Worm (Caenorhabditis elegans) whole organism, young adult: ENCODE results near the gene T28D6.7.

Experiments
- B0035.1 ChIP-seq: sonication (generic microtip); optimal IDR thresholded peaks from 2 replicates; lab custom pipeline; 2016; ENCODE audit warnings: missing genetic modification characterization, mild to moderate bottlenecking, missing compliant biosample characterization, missing genotype, missing genetic modification reagents
- F49E8.2 ChIP-seq: sonication (generic microtip); optimal IDR thresholded peaks from 3 replicates; lab custom pipeline; 2017; ENCODE audit warnings: missing genetic modification characterization, mild to moderate bottlenecking, missing compliant biosample characterization, antibody characterized with exemption, moderate library complexity; ENCODE audit not compliant: insufficient read depth
- F52B5.7 ChIP-seq: sonication (generic microtip); optimal IDR thresholded peaks from 2 replicates; lab custom pipeline; 2016; ENCODE audit warnings: mild to moderate bottlenecking, missing genetic modification characterization, missing compliant biosample characterization
- Y53F4B.3 ChIP-seq: fragments of 200-800 bp; sonication (Bioruptor generic); IDR thresholded peaks from 2 replicates; pipeline ENCODE4 v1.3.6; 2022; ENCODE audit warnings: missing genetic modification reagents, missing genetic modification characterization, missing compliant biosample characterization
- Y79H2A.3 ChIP-seq: fragments of 200-800 bp; sonication (Bioruptor generic); conservative IDR thresholded peaks from 2 replicates; pipeline ENCODE4 v1.3.6; 2022; ENCODE audit warnings: missing genetic modification reagents, missing genetic modification characterization, missing compliant biosample characterization
- bed-1 ChIP-seq: fragments of 200-800 bp; sonication (Bioruptor generic); IDR thresholded peaks from 2 replicates; pipeline ENCODE4 v1.3.6; 2022; ENCODE audit warnings: missing genetic modification reagents, missing genetic modification characterization, missing compliant biosample characterization
- ceh-40 ChIP-seq: fragments of 200-800 bp; sonication (Bioruptor generic); IDR thresholded peaks from 2 replicates; pipeline ENCODE4 v1.3.6; 2022; ENCODE audit warnings: missing genetic modification characterization, missing compliant biosample characterization
- dpl-1 ChIP-seq: fragments of 150-350 bp; optimal IDR thresholded peaks from 2 replicates; lab custom pipeline; 2014; ENCODE audit warnings: missing biosample characterization, missing genetic modification reagents, missing genetic modification characterization
- egrh-3 ChIP-seq: fragments of 200-800 bp; sonication (Bioruptor generic); IDR thresholded peaks from 2 replicates; pipeline ENCODE4 v1.3.6; 2022; ENCODE audit warnings: missing genetic modification reagents, missing genetic modification characterization, missing compliant biosample characterization
- lir-1 ChIP-seq: fragments of 200-800 bp; sonication (Bioruptor generic); conservative IDR thresholded peaks from 2 replicates; pipeline ENCODE4 v1.3.6; 2022; ENCODE audit warnings: missing genetic modification reagents, missing genetic modification characterization, missing compliant biosample characterization
- lsy-27 ChIP-seq: sonication (generic microtip); optimal IDR thresholded peaks from 2 replicates; lab custom pipeline; 2017; ENCODE audit warnings: missing genetic modification characterization, mild to moderate bottlenecking, missing compliant biosample characterization, antibody characterized with exemption, missing genotype, borderline replicate concordance; ENCODE audit not compliant: insufficient read depth
- sea-2 ChIP-seq: fragments of 200-800 bp; sonication (Bioruptor generic); IDR thresholded peaks from 2 replicates; pipeline ENCODE4 v1.3.6; 2022; ENCODE audit warnings: missing genetic modification characterization, missing compliant biosample characterization
- snpc-4 ChIP-seq, 5 experiments: fragments of 150-350 bp in 1 of 5; sonication (generic microtip) in 4 of 5; optimal IDR thresholded peaks; 2 replicates each; lab custom pipeline; 2014 to 2018; ENCODE audit warnings: missing genetic modification characterization in 5 of 5, missing biosample characterization in 3 of 5, antibody characterized with exemption in 2 of 5, mild to moderate bottlenecking in 2 of 5, missing compliant biosample characterization in 2 of 5, missing genotype in 2 of 5, moderate library complexity in 2 of 5, missing genetic modification reagents in 1 of 5
- unc-62 ChIP-seq: fragments of 150-350 bp; optimal IDR thresholded peaks from 2 replicates; lab custom pipeline; 2014; ENCODE audit warnings: missing biosample characterization, missing genetic modification reagents, missing genetic modification characterization

- TF ChIP-seq unc-62 (GFP tag; lab: Kevin White, UChicago) (no peak), Y79H2A.3 (no peak), ceh-40 (GFP tag; lab: Robert Waterston, UW) (no peak), lsy-27 (tag; lab: Kevin White, UChicago) (no peak), sea-2 (no peak), bed-1 (GFP tag; lab: Robert Waterston, UW) (no peak), dpl-1 (GFP tag; lab: Kevin White, UChicago) (no peak), B0035.1 (tag; lab: Kevin White, UChicago) (no peak), snpc-4 (GFP tag; optimal IDR thresholded peaks at IDR 0.05; lab: Kevin White, UChicago) (no peak), snpc-4 (tag; optimal IDR thresholded peaks at IDR 0.05; lab: Kevin White, UChicago) (no peak), egrh-3 (GFP tag; lab: Robert Waterston, UW) (no peak), F52B5.7 (tag; lab: Kevin White, UChicago) (no peak), Y53F4B.3 (GFP tag; lab: Robert Waterston, UW) (no peak), F49E8.2 (tag; lab: Kevin White, UChicago) (no peak), lir-1 (GFP tag; lab: Robert Waterston, UW) (no peak)
Observed at ce11 chrIII:11346383-11346782, at the start of gene T28D6.7.
